Worm (Caenorhabditis elegans): ENCODE data around the gene srsx-26.
A peak's percentile ranks its signal among the peaks of the same experiment; 100 is the strongest.

Gene srsx-26

ce11 chrV:10146787-10147186 is 1.7 kb upstream of the srsx-26 start (continued):
- no peak for TF ChIP-seq vab-15 (tag; optimal IDR thresholded peaks at IDR 0.05)
- no peak for TF ChIP-seq nhr-85 (tag)
- no peak for TF ChIP-seq unc-86 (tag; optimal IDR thresholded peaks at IDR 0.05)
- TF ChIP-seq pqm-1 (tag; optimal IDR thresholded peaks at IDR 0.05), result no peak
- TF ChIP-seq nhr-84 (tag; optimal IDR thresholded peaks at IDR 0.05), result no peak
- no peak for TF ChIP-seq mab-9 (GFP tag; IDR thresholded peaks at IDR 0.05)
- peak; percentile 49 for TF ChIP-seq rnt-1 (tag; optimal IDR thresholded peaks at IDR 0.05)
- TF ChIP-seq lir-3 (tag; optimal IDR thresholded peaks at IDR 0.05; ENCODE audit: poor library complexity), result no peak
- no peak for TF ChIP-seq zip-4 (GFP tag; optimal IDR thresholded peaks at IDR 0.05)
- no peak for TF ChIP-seq nhr-12 (tag; optimal IDR thresholded peaks at IDR 0.05)
- no peak for TF ChIP-seq hpl-2 (GFP tag; optimal IDR thresholded peaks at IDR 0.05)
- no peak for TF ChIP-seq skn-1 (tag; optimal IDR thresholded peaks at IDR 0.05)
- peak; percentile 14 for TF ChIP-seq nhr-20 (tag; optimal IDR thresholded peaks at IDR 0.05)
- TF ChIP-seq nhr-11 (tag; optimal IDR thresholded peaks at IDR 0.05), result no peak
- peak; percentile 8 for TF ChIP-seq swsn-7 (tag; optimal IDR thresholded peaks at IDR 0.05)

- no peak for TF ChIP-seq efl-3 (GFP tag; optimal IDR thresholded peaks at IDR 0.05)
- no peak for TF ChIP-seq nhr-47 (tag; optimal IDR thresholded peaks at IDR 0.05)
- no peak for TF ChIP-seq egl-27 (tag; optimal IDR thresholded peaks at IDR 0.05)
- no peak for TF ChIP-seq lin-39 (tag; optimal IDR thresholded peaks at IDR 0.05)
- TF ChIP-seq fos-1 (tag; optimal IDR thresholded peaks at IDR 0.05), result no peak
- no peak for TF ChIP-seq nhr-11 (tag; optimal IDR thresholded peaks at IDR 0.05)
- no peak for TF ChIP-seq sptf-1 (tag; optimal IDR thresholded peaks at IDR 0.05)
- TF ChIP-seq mdl-1 (tag; optimal IDR thresholded peaks at IDR 0.05), result no peak
- no peak for TF ChIP-seq fkh-4 (tag; optimal IDR thresholded peaks at IDR 0.05; ENCODE audit: borderline replicate concordance)
Observed at ce11 chrV:10149728-10150127, 1.3 kb downstream of the srsx-26 start, which contains the start of gene srsx-27. srsx-27 (plus strand) TSS chrV:10150028.

- no peak for TF ChIP-seq unc-98 (GFP tag; IDR thresholded peaks at IDR 0.05)
- TF ChIP-seq elt-3 (tag; optimal IDR thresholded peaks at IDR 0.05), result no peak
- TF ChIP-seq vab-15 (tag; optimal IDR thresholded peaks at IDR 0.05), result no peak
- no peak for TF ChIP-seq ceh-82 (tag; optimal IDR thresholded peaks at IDR 0.05)
- TF ChIP-seq nhr-77 (tag; optimal IDR thresholded peaks at IDR 0.05), result no peak
- TF ChIP-seq nhr-90 (tag; optimal IDR thresholded peaks at IDR 0.05; ENCODE audit: poor library complexity), result no peak
- no peak for TF ChIP-seq F16B12.6 (tag; optimal IDR thresholded peaks at IDR 0.05)
- TF ChIP-seq swsn-7 (tag; optimal IDR thresholded peaks at IDR 0.05), result no peak
- no peak for TF ChIP-seq C34B4.2 (tag; optimal IDR thresholded peaks at IDR 0.05)
- no peak for TF ChIP-seq xbp-1 (tag; optimal IDR thresholded peaks at IDR 0.05)
- TF ChIP-seq Y116A8C.19 (tag; optimal IDR thresholded peaks at IDR 0.05; ENCODE audit: borderline replicate concordance), result no peak
- TF ChIP-seq tlp-1 (tag; optimal IDR thresholded peaks at IDR 0.05), result no peak
- TF ChIP-seq mab-9 (GFP tag; IDR thresholded peaks at IDR 0.05), result no peak
- TF ChIP-seq nhr-71 (tag; optimal IDR thresholded peaks at IDR 0.05), result no peak
- TF ChIP-seq pqm-1 (tag; optimal IDR thresholded peaks at IDR 0.05), result no peak
- no peak for TF ChIP-seq irx-1 (tag; optimal IDR thresholded peaks at IDR 0.05)
- no peak for TF ChIP-seq sup-37 (GFP tag; optimal IDR thresholded peaks at IDR 0.05)
- TF ChIP-seq zip-4 (GFP tag; optimal IDR thresholded peaks at IDR 0.05), result no peak
- TF ChIP-seq mef-2 (tag; optimal IDR thresholded peaks at IDR 0.05), result no peak
Observed at ce11 chrV:10152278-10152677, 3.8 kb downstream of the srsx-26 start, which contains the start of gene srsx-28. srsx-28 (plus strand) TSS chrV:10152578.

ce11 chrV:10153076-10153475 is 4.6 kb downstream of the srsx-26 start:
- TF ChIP-seq Y116A8C.19 (tag; optimal IDR thresholded peaks at IDR 0.05; ENCODE audit: borderline replicate concordance), result no peak
- no peak for TF ChIP-seq ces-1 (GFP tag; optimal IDR thresholded peaks at IDR 0.05)
- no peak for TF ChIP-seq nhr-47 (tag; optimal IDR thresholded peaks at IDR 0.05)
- TF ChIP-seq pqm-1 (tag; optimal IDR thresholded peaks at IDR 0.05), result no peak
- TF ChIP-seq nhr-85 (tag), result no peak
- TF ChIP-seq mab-9 (GFP tag; IDR thresholded peaks at IDR 0.05), result no peak
- no peak for TF ChIP-seq efl-3 (GFP tag; optimal IDR thresholded peaks at IDR 0.05)
- TF ChIP-seq zag-1 (tag; optimal IDR thresholded peaks at IDR 0.05), result no peak
